Worm (Caenorhabditis elegans) whole organism, L4 larva: ENCODE measurements around the gene rtfo-1.

Experiments
- D1046.2 ChIP-seq: fragments of 200-800 bp; sonication (Bioruptor generic); IDR thresholded peaks from 2 replicates; pipeline ENCODE4 v1.3.6; 2022; ENCODE audit warnings: missing genetic modification characterization, missing compliant biosample characterization
- F37D6.2 ChIP-seq: sonication (generic microtip); optimal IDR thresholded peaks from 2 replicates; lab custom pipeline; 2016; ENCODE audit warnings: mild to moderate bottlenecking, missing genetic modification characterization, missing compliant biosample characterization
- R02D3.7 ChIP-seq: fragments of 150-350 bp; sonication (generic microtip); optimal IDR thresholded peaks from 3 replicates; lab custom pipeline; 2014; ENCODE audit warnings: missing biosample characterization, missing genetic modification characterization
- Y48G9A.11 ChIP-seq: fragments of 200-800 bp; sonication (Bioruptor generic); IDR thresholded peaks from 2 replicates; pipeline ENCODE4 v1.3.6; 2022; ENCODE audit warnings: missing genetic modification reagents, missing genetic modification characterization, missing compliant biosample characterization
- Y5F2A.4 ChIP-seq: fragments of 200-800 bp; sonication (Bioruptor generic); optimal IDR thresholded peaks from 2 replicates; lab custom pipeline; 2018; ENCODE audit warnings: mild to moderate bottlenecking, missing genetic modification characterization, missing compliant biosample characterization
- ZK337.2 ChIP-seq: fragments of 200-800 bp; sonication (Bioruptor generic); IDR thresholded peaks from 2 replicates; pipeline ENCODE4 v1.3.6; 2022; ENCODE audit warnings: missing genetic modification reagents, missing genetic modification characterization, missing compliant biosample characterization
- ZK546.5 ChIP-seq, 2 experiments: sonication (generic microtip); optimal IDR thresholded peaks; 2 replicates each; lab custom pipeline; 2017; ENCODE audit warnings: missing biosample characterization in 2 of 2, missing genetic modification characterization in 2 of 2
- aha-1 ChIP-seq: fragments of 150-350 bp; peaks from one replicate; lab custom pipeline; 2014; ENCODE audit warnings: missing biosample characterization, missing genetic modification characterization
- ama-1 ChIP-seq: fragments of 150-350 bp; optimal IDR thresholded peaks from 2 replicates; lab custom pipeline; 2014; ENCODE audit warnings: inconsistent platforms, mixed read lengths
- arid-1 ChIP-seq: fragments of 200-800 bp; sonication (Bioruptor generic); conservative IDR thresholded peaks from 2 replicates; pipeline ENCODE4 v1.3.6; 2022; ENCODE audit warnings: missing genetic modification reagents, missing genetic modification characterization, missing compliant biosample characterization
- attf-4 ChIP-seq: sonication (generic microtip); optimal IDR thresholded peaks from 3 replicates; lab custom pipeline; 2017; ENCODE audit warnings: missing biosample characterization, missing genetic modification characterization
- ceh-28 ChIP-seq: fragments of 150-350 bp; optimal IDR thresholded peaks from 2 replicates; lab custom pipeline; 2014; ENCODE audit warnings: missing biosample characterization, missing genetic modification reagents, missing genetic modification characterization
- ceh-32 ChIP-seq: sonication (generic microtip); optimal IDR thresholded peaks from 2 replicates; lab custom pipeline; 2016; ENCODE audit warnings: mild to moderate bottlenecking, missing genetic modification characterization, missing compliant biosample characterization; ENCODE audit not compliant: poor library complexity
- ceh-44 ChIP-seq: fragments of 200-800 bp; sonication (Bioruptor generic); IDR thresholded peaks from 2 replicates; pipeline ENCODE4 v1.3.6; 2022; ENCODE audit warnings: missing genetic modification reagents, missing genetic modification characterization, missing compliant biosample characterization
- ctbp-1 ChIP-seq: fragments of 200-800 bp; sonication (Bioruptor generic); IDR thresholded peaks from 2 replicates; pipeline ENCODE4 v1.3.6; 2022; ENCODE audit warnings: missing genetic modification reagents, missing genetic modification characterization, missing compliant biosample characterization
- daf-12 ChIP-seq: fragments of 150-350 bp; optimal IDR thresholded peaks from 2 replicates; lab custom pipeline; 2014; ENCODE audit warnings: missing biosample characterization, missing genetic modification reagents, missing genetic modification characterization
- daf-8 ChIP-seq: fragments of 200-800 bp; sonication (Bioruptor generic); IDR thresholded peaks from 2 replicates; pipeline ENCODE4 v1.3.6; 2022; ENCODE audit warnings: missing genetic modification characterization, missing compliant biosample characterization
- dmd-9 ChIP-seq: fragments of 200-800 bp; sonication (Bioruptor generic); IDR thresholded peaks from 2 replicates; pipeline ENCODE4 v1.3.6; 2022; ENCODE audit warnings: missing genetic modification reagents, missing genetic modification characterization, missing compliant biosample characterization
- duxl-1 ChIP-seq: sonication (generic microtip); optimal IDR thresholded peaks from 2 replicates; lab custom pipeline; 2016; ENCODE audit warnings: mild to moderate bottlenecking, missing genetic modification characterization, moderate library complexity, missing compliant biosample characterization; ENCODE audit not compliant: poor library complexity
- dve-1 ChIP-seq: sonication (generic microtip); optimal IDR thresholded peaks from 2 replicates; lab custom pipeline; 2017; ENCODE audit warnings: antibody characterized with exemption, mild to moderate bottlenecking, missing genetic modification characterization, missing compliant biosample characterization; ENCODE audit not compliant: insufficient read depth
- egl-27 ChIP-seq: sonication (generic microtip); optimal IDR thresholded peaks from 3 replicates; lab custom pipeline; 2017; ENCODE audit warnings: missing biosample characterization, missing genetic modification reagents, missing genetic modification characterization
- egl-43 ChIP-seq: fragments of 200-800 bp; sonication (Bioruptor generic); IDR thresholded peaks from 2 replicates; pipeline ENCODE4 v1.3.6; 2022; ENCODE audit warnings: missing genetic modification reagents, missing genetic modification characterization, missing compliant biosample characterization
- fkh-10 ChIP-seq: fragments of 150-350 bp; optimal IDR thresholded peaks from 2 replicates; lab custom pipeline; 2014; ENCODE audit warnings: missing biosample characterization, missing genetic modification reagents, missing genetic modification characterization
- fos-1 ChIP-seq: fragments of 150-350 bp; optimal IDR thresholded peaks from 2 replicates; lab custom pipeline; 2014; ENCODE audit warnings: missing biosample characterization, missing genetic modification characterization
- hif-1 ChIP-seq, 2 experiments: sonication (generic microtip); optimal IDR thresholded peaks; 2 replicates each; lab custom pipeline; 2016 to 2017; ENCODE audit warnings: missing compliant biosample characterization in 2 of 2, missing genetic modification characterization in 2 of 2, missing genetic modification reagents in 2 of 2, missing genotype in 2 of 2, mild to moderate bottlenecking in 1 of 2
- hlh-30 ChIP-seq: sonication (generic microtip); optimal IDR thresholded peaks from 2 replicates; lab custom pipeline; 2017; ENCODE audit warnings: antibody characterized with exemption, mild to moderate bottlenecking, missing genetic modification characterization, missing compliant biosample characterization; ENCODE audit not compliant: insufficient read depth
- hmg-1.1 ChIP-seq: fragments of 200-800 bp; sonication (Bioruptor generic); IDR thresholded peaks from 2 replicates; pipeline ENCODE4 v1.3.6; 2022; ENCODE audit warnings: missing genetic modification reagents, missing genetic modification characterization, missing compliant biosample characterization
- lim-7 ChIP-seq: fragments of 200-800 bp; sonication (Bioruptor generic); IDR thresholded peaks from 2 replicates; pipeline ENCODE4 v1.3.6; 2022; ENCODE audit warnings: missing genetic modification characterization, missing compliant biosample characterization
- lin-15B ChIP-seq: fragments of 150-350 bp; sonication (generic microtip); optimal IDR thresholded peaks from 3 replicates; lab custom pipeline; 2014; ENCODE audit warnings: missing biosample characterization, missing genetic modification characterization
- lir-3 ChIP-seq: sonication (generic microtip); optimal IDR thresholded peaks from 2 replicates; lab custom pipeline; 2016; ENCODE audit warnings: mild to moderate bottlenecking, missing genetic modification characterization, missing compliant biosample characterization
- lsy-2 ChIP-seq, 2 experiments: fragments of 150-350 bp in 1 of 2; sonication (generic microtip) in 1 of 2; optimal IDR thresholded peaks; 2 replicates each; lab custom pipeline; 2014 to 2017; ENCODE audit warnings: missing biosample characterization in 2 of 2, missing genetic modification characterization in 2 of 2
- mxl-2 ChIP-seq: fragments of 200-800 bp; sonication (Bioruptor generic); conservative IDR thresholded peaks from 2 replicates; pipeline ENCODE4 v1.3.6; 2022; ENCODE audit warnings: missing genetic modification reagents, missing genetic modification characterization, missing compliant biosample characterization
- mxl-3 ChIP-seq: fragments of 200-800 bp; sonication (Bioruptor generic); optimal IDR thresholded peaks from 2 replicates; lab custom pipeline; 2018; ENCODE audit warnings: mild to moderate bottlenecking, missing genetic modification characterization, missing compliant biosample characterization
- nhr-10 ChIP-seq: fragments of 150-350 bp; optimal IDR thresholded peaks from 2 replicates; lab custom pipeline; 2014; ENCODE audit warnings: missing biosample characterization, missing genetic modification characterization
- nhr-102 ChIP-seq: sonication (generic microtip); optimal IDR thresholded peaks from 2 replicates; lab custom pipeline; 2016; ENCODE audit warnings: mild to moderate bottlenecking, missing genetic modification characterization, moderate library complexity, missing compliant biosample characterization
- nhr-111 ChIP-seq: fragments of 200-800 bp; sonication (Bioruptor generic); optimal IDR thresholded peaks from 2 replicates; lab custom pipeline; 2018; ENCODE audit warnings: mild to moderate bottlenecking, missing genetic modification characterization, missing compliant biosample characterization
- nhr-41 ChIP-seq: fragments of 200-800 bp; sonication (Bioruptor generic); IDR thresholded peaks from 2 replicates; pipeline ENCODE4 v1.3.6; 2022; ENCODE audit warnings: missing genetic modification reagents, missing genetic modification characterization, missing compliant biosample characterization
- pha-4 ChIP-seq, 2 experiments: fragments of 150-350 bp in 1 of 2; fragments of 200-800 bp in 1 of 2; sonication (Bioruptor generic) in 1 of 2; IDR thresholded peaks in 1 of 2; optimal IDR thresholded peaks in 1 of 2; 2 replicates each; pipeline versions ENCODE4 v1.3.6 to Lab custom; 2014 to 2022; ENCODE audit warnings: missing genetic modification characterization in 2 of 2, missing genetic modification reagents in 2 of 2, missing biosample characterization in 1 of 2, missing compliant biosample characterization in 1 of 2
- sdz-12 ChIP-seq: fragments of 200-800 bp; sonication (Bioruptor generic); optimal IDR thresholded peaks from 2 replicates; lab custom pipeline; 2018; ENCODE audit warnings: mild to moderate bottlenecking, missing genetic modification characterization, missing compliant biosample characterization
- skn-1 ChIP-seq: fragments of 150-350 bp; optimal IDR thresholded peaks from 2 replicates; lab custom pipeline; 2014; ENCODE audit warnings: missing biosample characterization, missing genetic modification characterization
- snpc-1.2 ChIP-seq: fragments of 200-800 bp; sonication (Bioruptor generic); IDR thresholded peaks from 2 replicates; pipeline ENCODE4 v1.3.6; 2022; ENCODE audit warnings: missing genetic modification reagents, missing genetic modification characterization, missing compliant biosample characterization
- snpc-4 ChIP-seq: fragments of 150-350 bp; optimal IDR thresholded peaks from 2 replicates; lab custom pipeline; 2014; ENCODE audit warnings: missing biosample characterization, missing genetic modification characterization
- spr-1 ChIP-seq: sonication (generic microtip); optimal IDR thresholded peaks from 2 replicates; lab custom pipeline; 2016; ENCODE audit warnings: mild to moderate bottlenecking, missing genetic modification characterization, missing compliant biosample characterization
- unc-130 ChIP-seq: sonication (generic microtip); optimal IDR thresholded peaks from 2 replicates; lab custom pipeline; 2016; ENCODE audit warnings: missing genetic modification reagents, missing genetic modification characterization, missing compliant biosample characterization
- zag-1 ChIP-seq: fragments of 150-350 bp; optimal IDR thresholded peaks from 2 replicates; lab custom pipeline; 2014; ENCODE audit warnings: missing biosample characterization, missing genetic modification characterization
- zfp-2 ChIP-seq: sonication (generic microtip); optimal IDR thresholded peaks from 2 replicates; lab custom pipeline; 2016; ENCODE audit warnings: mild to moderate bottlenecking, missing genetic modification characterization, missing compliant biosample characterization
- zfp-3 ChIP-seq: fragments of 200-800 bp; sonication (Bioruptor generic); conservative IDR thresholded peaks from 2 replicates; pipeline ENCODE4 v1.3.6; 2022; ENCODE audit warnings: missing genetic modification reagents, missing genetic modification characterization, missing compliant biosample characterization
- zip-2 ChIP-seq: fragments of 150-350 bp; optimal IDR thresholded peaks from 2 replicates; lab custom pipeline; 2014; ENCODE audit warnings: missing biosample characterization, missing genetic modification characterization
- ztf-11 ChIP-seq: fragments of 150-350 bp; optimal IDR thresholded peaks from 2 replicates; lab custom pipeline; 2014; ENCODE audit warnings: missing biosample characterization, missing genetic modification characterization
- ztf-7 ChIP-seq: fragments of 150-350 bp; optimal IDR thresholded peaks from 2 replicates; lab custom pipeline; 2014; ENCODE audit warnings: missing biosample characterization, missing genetic modification characterization

The rtfo-1 gene

ce11 chrV:9546860-9547269 lies 35.6 kb downstream of the rtfo-1 start, which contains the start of gene his-37 (continued):
- peak; percentile 90 for TF ChIP-seq ztf-7 (tag; lab: Kevin White, UChicago)
- peak; percentile 91; the same call in 1 of the 2 replicates for TF ChIP-seq D1046.2
- no peak for TF ChIP-seq sdz-12 (GFP tag; lab: Kevin White, UChicago)
- peak; percentile 98 for TF ChIP-seq fkh-10
- TF ChIP-seq Y5F2A.4 (GFP tag; lab: Kevin White, UChicago), result peak; percentile 84
- TF ChIP-seq ztf-11 (tag; lab: Kevin White, UChicago), result no peak
- TF ChIP-seq ceh-28, result peak; percentile 59
- TF ChIP-seq daf-12 (tag; lab: Kevin White, UChicago), result no peak
- TF ChIP-seq nhr-102, result peak; percentile 99
- TF ChIP-seq hmg-1.1 (GFP tag; lab: Robert Waterston, UW), result peak; percentile 97
- peak; percentile 97 for TF ChIP-seq F37D6.2 (tag; lab: Kevin White, UChicago)
- peak in 1 of 2 experiments; percentile 79 for TF ChIP-seq ZK546.5 (tag; optimal IDR thresholded peaks at IDR 0.05; lab: Kevin White, UChicago)
- TF ChIP-seq ama-1, result peak; percentile 95
- peak; percentile 68; the same call in 1 of the 2 replicates for TF ChIP-seq ZK337.2
- peak; percentile 82 to 93 for TF ChIP-seq hif-1 (tag; optimal IDR thresholded peaks at IDR 0.05; lab: Kevin White, UChicago)
- peak; percentile 99 for TF ChIP-seq zfp-3 (GFP tag; lab: Robert Waterston, UW)
- 0 out of 2 replicates have a peak, but pooled peaks have one; percentile 8 for TF ChIP-seq Y48G9A.11 (GFP tag; lab: Robert Waterston, UW)
- no peak for TF ChIP-seq unc-130
- TF ChIP-seq skn-1, result peak; percentile 78
- TF ChIP-seq lim-7 (GFP tag; lab: Robert Waterston, UW), result no peak
- TF ChIP-seq egl-27 (tag; lab: Kevin White, UChicago), result peak; percentile 27
- TF ChIP-seq zip-2 (tag; lab: Kevin White, UChicago), result peak; percentile 92
- peak; percentile 88 for TF ChIP-seq nhr-41 (GFP tag; lab: Robert Waterston, UW)
- no peak for TF ChIP-seq R02D3.7
- TF ChIP-seq snpc-1.2, result no peak
- TF ChIP-seq zag-1 (tag; lab: Kevin White, UChicago), result peak; percentile 83
- TF ChIP-seq pha-4 (GFP tag; IDR thresholded peaks at IDR 0.05; lab: Robert Waterston, UW), result peak; percentile 97
- peak; percentile 98 for TF ChIP-seq pha-4 (tag; optimal IDR thresholded peaks at IDR 0.05; lab: Kevin White, UChicago)
- TF ChIP-seq aha-1 (tag; lab: Kevin White, UChicago), result peak; percentile 100
- TF ChIP-seq ctbp-1 (GFP tag; lab: Robert Waterston, UW), result peak; percentile 98
- peak; percentile 85; the same call in 1 of the 2 replicates for TF ChIP-seq mxl-2 (GFP tag; lab: Robert Waterston, UW)
- TF ChIP-seq ceh-32, result peak; percentile 82
- TF ChIP-seq lir-3 (tag; lab: Kevin White, UChicago), result peak; percentile 88
- TF ChIP-seq mxl-3, result peak; percentile 99
- peak; percentile 85 for TF ChIP-seq zfp-2 (tag; lab: Kevin White, UChicago)
- TF ChIP-seq egl-43 (GFP tag; lab: Robert Waterston, UW), result peak; percentile 95
- TF ChIP-seq lin-15B, result no peak
- peak; percentile 95 for TF ChIP-seq dmd-9
- TF ChIP-seq arid-1, result peak; percentile 92
- peak; percentile 96 for TF ChIP-seq spr-1 (tag; lab: Kevin White, UChicago)
- TF ChIP-seq daf-8 (GFP tag; lab: Robert Waterston, UW), result peak; percentile 85; the same call in 1 of the 2 replicates
- TF ChIP-seq fos-1 (tag; lab: Kevin White, UChicago), result peak; percentile 74
- TF ChIP-seq attf-4 (tag; lab: Kevin White, UChicago), result peak; percentile 21
- TF ChIP-seq lsy-2 (tag; optimal IDR thresholded peaks at IDR 0.05; lab: Kevin White, UChicago), result peak; percentile 95 to 97
- peak; percentile 54 for TF ChIP-seq snpc-4 (tag; lab: Kevin White, UChicago)
- peak; percentile 73 for TF ChIP-seq nhr-10 (tag; lab: Kevin White, UChicago)
- TF ChIP-seq nhr-111 (GFP tag; lab: Kevin White, UChicago), result no peak
- TF ChIP-seq duxl-1 (tag; lab: Kevin White, UChicago), result peak; percentile 96
- no peak for TF ChIP-seq ceh-44 (GFP tag; lab: Robert Waterston, UW)
- TF ChIP-seq dve-1 (tag; lab: Kevin White, UChicago), result peak; percentile 100
- TF ChIP-seq hlh-30 (tag; lab: Kevin White, UChicago), result peak; percentile 92
